Fruit fly (Drosophila melanogaster) whole organism, prepupa: ENCODE results near the gene CAHbeta.

Experiments used
- Blimp-1 ChIP-seq: fragments of 200-800 bp; sonication (Bioruptor generic); optimal IDR thresholded peaks from 3 replicates; lab custom pipeline; 2017; ENCODE audit warnings: missing biosample characterization, missing genetic modification characterization, mild to moderate bottlenecking, moderate library complexity, missing genetic modification reagents
- CG10631 ChIP-seq: fragments of 200-800 bp; sonication (Bioruptor generic); optimal IDR thresholded peaks from 2 replicates; lab custom pipeline; 2016; ENCODE audit warnings: missing biosample characterization, missing genetic modification characterization
- CG11294 ChIP-seq: fragments of 200-800 bp; sonication (Bioruptor generic); IDR thresholded peaks from 2 replicates; pipeline ENCODE4 v1.3.6; 2022; ENCODE audit warnings: missing biosample characterization, missing genetic modification characterization
- CG11762 ChIP-seq: fragments of 200-800 bp; sonication (Bioruptor generic); optimal IDR thresholded peaks from 3 replicates; lab custom pipeline; 2016; ENCODE audit warnings: missing biosample characterization, missing genetic modification characterization; ENCODE audit not compliant: insufficient read depth
- CG11902 ChIP-seq: fragments of 200-800 bp; sonication (Bioruptor generic); optimal IDR thresholded peaks from 3 replicates; lab custom pipeline; 2016; ENCODE audit warnings: missing biosample characterization, missing genetic modification characterization
- CG15336 ChIP-seq: fragments of 200-800 bp; sonication (Bioruptor generic); IDR thresholded peaks from 2 replicates; pipeline ENCODE4 v1.3.6; 2022; ENCODE audit warnings: missing biosample characterization, missing genetic modification characterization
- CG1621 ChIP-seq: fragments of 200-800 bp; sonication (Bioruptor generic); optimal IDR thresholded peaks from 3 replicates; lab custom pipeline; 2018; ENCODE audit warnings: missing biosample characterization, mild to moderate bottlenecking, missing genetic modification characterization
- CG16779 ChIP-seq: fragments of 200-800 bp; sonication (Bioruptor generic); optimal IDR thresholded peaks from 3 replicates; lab custom pipeline; 2017; ENCODE audit warnings: missing biosample characterization, mild to moderate bottlenecking, missing genetic modification characterization
- CG3032 ChIP-seq: fragments of 200-800 bp; optimal IDR thresholded peaks from 2 replicates; lab custom pipeline; 2019; ENCODE audit warnings: missing biosample characterization, mild to moderate bottlenecking, missing genetic modification characterization, moderate library complexity
- CG31627 ChIP-seq: fragments of 200-800 bp; sonication (Bioruptor generic); optimal IDR thresholded peaks from 3 replicates; lab custom pipeline; 2016; ENCODE audit warnings: missing biosample characterization, missing genetic modification characterization
- CG32006 ChIP-seq: fragments of 200-800 bp; sonication (Bioruptor generic); optimal IDR thresholded peaks from 3 replicates; lab custom pipeline; 2017; ENCODE audit warnings: missing biosample characterization, mild to moderate bottlenecking, missing genetic modification characterization
- CG34406 ChIP-seq: fragments of 200-800 bp; sonication (Bioruptor generic); optimal IDR thresholded peaks from 3 replicates; lab custom pipeline; 2016; ENCODE audit warnings: missing biosample characterization, missing genetic modification characterization
- CG3919 ChIP-seq: fragments of 200-800 bp; sonication (Bioruptor generic); optimal IDR thresholded peaks from 3 replicates; lab custom pipeline; 2016; ENCODE audit warnings: missing biosample characterization, missing genetic modification characterization
- CG4318 ChIP-seq: fragments of 200-800 bp; sonication (Bioruptor generic); optimal IDR thresholded peaks from 3 replicates; lab custom pipeline; 2017; ENCODE audit warnings: missing biosample characterization, mild to moderate bottlenecking, missing genetic modification characterization
- CG6163 ChIP-seq: fragments of 200-800 bp; sonication (Bioruptor generic); IDR thresholded peaks from 3 replicates; pipeline ENCODE4 v1.3.6; 2022; ENCODE audit warnings: missing biosample characterization, missing genetic modification characterization
- CG6276 ChIP-seq: fragments of 200-800 bp; sonication (Bioruptor generic); optimal IDR thresholded peaks from 2 replicates; lab custom pipeline; 2017; ENCODE audit warnings: missing biosample characterization, mild to moderate bottlenecking, missing genetic modification characterization
- CG6808 ChIP-seq: fragments of 200-800 bp; sonication (Bioruptor generic); optimal IDR thresholded peaks from 3 replicates; lab custom pipeline; 2017; ENCODE audit warnings: missing biosample characterization, missing genetic modification characterization, mild to moderate bottlenecking, moderate library complexity, missing genetic modification reagents
- CG6854 ChIP-seq: fragments of 200-800 bp; sonication (Bioruptor generic); optimal IDR thresholded peaks from 2 replicates; lab custom pipeline; 2017; ENCODE audit warnings: missing biosample characterization, mild to moderate bottlenecking, missing genetic modification characterization
- CG7368 ChIP-seq: fragments of 200-800 bp; sonication (Bioruptor generic); optimal IDR thresholded peaks from 3 replicates; lab custom pipeline; 2016; ENCODE audit warnings: missing biosample characterization, missing genetic modification characterization
- CG8119 ChIP-seq: fragments of 200-800 bp; sonication (Bioruptor generic); IDR thresholded peaks from 3 replicates; pipeline ENCODE4 v1.3.6; 2022; ENCODE audit warnings: missing biosample characterization, missing genetic modification characterization
- CG8319 ChIP-seq: fragments of 200-800 bp; sonication (Bioruptor generic); optimal IDR thresholded peaks from 3 replicates; lab custom pipeline; 2016; ENCODE audit warnings: missing biosample characterization, missing genetic modification characterization
- CG8632 ChIP-seq: fragments of 200-800 bp; sonication (Bioruptor generic); optimal IDR thresholded peaks from 3 replicates; lab custom pipeline; 2016; ENCODE audit warnings: missing biosample characterization, missing genetic modification characterization
- Eip93F ChIP-seq: fragments of 200-800 bp; sonication (Bioruptor generic); optimal IDR thresholded peaks from 2 replicates; lab custom pipeline; 2016; ENCODE audit warnings: missing biosample characterization, mild to moderate bottlenecking, missing genetic modification characterization
- Ets21C ChIP-seq: fragments of 200-800 bp; sonication (Bioruptor generic); optimal IDR thresholded peaks from 3 replicates; lab custom pipeline; 2016; ENCODE audit warnings: missing biosample characterization, missing genetic modification characterization
- Ets96B ChIP-seq: fragments of 200-800 bp; optimal IDR thresholded peaks from 2 replicates; lab custom pipeline; 2019; ENCODE audit warnings: missing biosample characterization, mild to moderate bottlenecking, missing genetic modification characterization, moderate library complexity
- Gug ChIP-seq: fragments of 200-800 bp; sonication (Bioruptor generic); IDR thresholded peaks from 2 replicates; pipeline ENCODE4 v1.3.6; 2022; ENCODE audit warnings: missing biosample characterization, missing genetic modification characterization
- Hr39 ChIP-seq: fragments of 200-800 bp; sonication (Bioruptor generic); optimal IDR thresholded peaks from 2 replicates; lab custom pipeline; 2016; ENCODE audit warnings: missing biosample characterization, missing genetic modification characterization
- Hr4 ChIP-seq: fragments of 200-800 bp; sonication (Bioruptor generic); optimal IDR thresholded peaks from 3 replicates; lab custom pipeline; 2016; ENCODE audit warnings: missing biosample characterization, missing genetic modification characterization
- Met ChIP-seq: fragments of 200-800 bp; sonication (Bioruptor generic); optimal IDR thresholded peaks from 3 replicates; lab custom pipeline; 2016; ENCODE audit warnings: missing biosample characterization, missing genetic modification characterization
- OdsH ChIP-seq: fragments of 200-800 bp; sonication (Bioruptor generic); optimal IDR thresholded peaks from 3 replicates; lab custom pipeline; 2016; ENCODE audit warnings: missing biosample characterization, missing genetic modification characterization
- Smox ChIP-seq: fragments of 200-800 bp; sonication (Bioruptor generic); optimal IDR thresholded peaks from 3 replicates; lab custom pipeline; 2016; ENCODE audit warnings: missing biosample characterization, missing genetic modification characterization
- Sox14 ChIP-seq: fragments of 200-800 bp; sonication (Bioruptor generic); optimal IDR thresholded peaks from 3 replicates; lab custom pipeline; 2016; ENCODE audit warnings: missing biosample characterization, missing genetic modification characterization
- Sox15 ChIP-seq: fragments of 200-800 bp; sonication (Bioruptor generic); optimal IDR thresholded peaks from 3 replicates; lab custom pipeline; 2016; ENCODE audit warnings: missing biosample characterization, missing genetic modification characterization
- achi ChIP-seq: fragments of 200-800 bp; sonication (Bioruptor generic); optimal IDR thresholded peaks from 3 replicates; lab custom pipeline; 2016; ENCODE audit warnings: missing biosample characterization, missing genetic modification characterization
- acj6 ChIP-seq: fragments of 200-800 bp; sonication (Bioruptor generic); optimal IDR thresholded peaks from 3 replicates; lab custom pipeline; 2016; ENCODE audit warnings: missing biosample characterization, missing genetic modification characterization
- cyc ChIP-seq: fragments of 200-800 bp; sonication (Bioruptor generic); optimal IDR thresholded peaks from 3 replicates; lab custom pipeline; 2016; ENCODE audit warnings: missing biosample characterization, missing genetic modification characterization
- dac ChIP-seq: fragments of 200-800 bp; sonication (Bioruptor generic); optimal IDR thresholded peaks from 2 replicates; lab custom pipeline; 2017; ENCODE audit warnings: missing biosample characterization, mild to moderate bottlenecking, missing genetic modification characterization
- dsx ChIP-seq: fragments of 200-800 bp; optimal IDR thresholded peaks from 3 replicates; lab custom pipeline; 2019; ENCODE audit warnings: missing biosample characterization, mild to moderate bottlenecking, missing genetic modification characterization, moderate library complexity; ENCODE audit not compliant: poor library complexity, severe bottlenecking
- eg ChIP-seq: fragments of 200-800 bp; sonication (Bioruptor generic); IDR thresholded peaks from 3 replicates; pipeline ENCODE4 v1.3.6; 2022; ENCODE audit warnings: missing biosample characterization, missing genetic modification characterization
- esn ChIP-seq: fragments of 200-800 bp; sonication (Bioruptor generic); optimal IDR thresholded peaks from 2 replicates; lab custom pipeline; 2016; ENCODE audit warnings: missing biosample characterization, mild to moderate bottlenecking, missing genetic modification characterization, moderate library complexity
- fd85E ChIP-seq: fragments of 200-800 bp; sonication (Bioruptor generic); optimal IDR thresholded peaks from 3 replicates; lab custom pipeline; 2016; ENCODE audit warnings: missing biosample characterization, missing genetic modification characterization
- fkh ChIP-seq: fragments of 200-800 bp; sonication (Bioruptor generic); optimal IDR thresholded peaks from 3 replicates; lab custom pipeline; 2017; ENCODE audit warnings: missing biosample characterization, mild to moderate bottlenecking, missing genetic modification characterization, moderate library complexity
- lz ChIP-seq: fragments of 200-800 bp; sonication (Bioruptor generic); optimal IDR thresholded peaks from 3 replicates; lab custom pipeline; 2016; ENCODE audit warnings: missing biosample characterization, missing genetic modification characterization
- pdm3 ChIP-seq: fragments of 200-800 bp; sonication (Bioruptor generic); optimal IDR thresholded peaks from 3 replicates; lab custom pipeline; 2016; ENCODE audit warnings: missing biosample characterization, missing genetic modification characterization
- salr ChIP-seq, 2 experiments: fragments of 200-800 bp; sonication (Bioruptor generic); optimal IDR thresholded peaks; 3 replicates each; lab custom pipeline; 2016 to 2018; ENCODE audit warnings: missing biosample characterization in 2 of 2, missing genetic modification characterization in 2 of 2, mild to moderate bottlenecking in 1 of 2
- spab ChIP-seq: fragments of 200-800 bp; sonication (Bioruptor generic); optimal IDR thresholded peaks from 2 replicates; lab custom pipeline; 2017; ENCODE audit warnings: missing biosample characterization, mild to moderate bottlenecking, missing genetic modification characterization, missing genetic modification reagents
- svp ChIP-seq: fragments of 200-800 bp; sonication (Bioruptor generic); peaks from one replicate; lab custom pipeline; 2016; ENCODE audit warnings: missing biosample characterization, missing genetic modification characterization
- topi ChIP-seq: fragments of 200-800 bp; sonication (Bioruptor generic); optimal IDR thresholded peaks from 3 replicates; lab custom pipeline; 2016; ENCODE audit warnings: missing biosample characterization, missing genetic modification characterization
- vri ChIP-seq: fragments of 200-800 bp; sonication (Bioruptor generic); optimal IDR thresholded peaks from 3 replicates; lab custom pipeline; 2016; ENCODE audit warnings: missing biosample characterization, mild to moderate bottlenecking, missing genetic modification characterization

The CAHbeta gene

dm6 chr3R:8947757-8948428 is 32.8 kb upstream of the CAHbeta start (continued):
- TF ChIP-seq svp: no peak
- peak; percentile 53 for TF ChIP-seq Hr4 (GFP tag; lab: Kevin White, UChicago)
- TF ChIP-seq CG3919: peak; percentile 7
- TF ChIP-seq Blimp-1: no peak
- no peak for TF ChIP-seq CG8632 (GFP tag; lab: Kevin White, UChicago)
- peak; percentile 81; the same call in 2 of the 3 replicates for TF ChIP-seq CG8119 (GFP tag; lab: Robert Waterston, UW)
- no peak for TF ChIP-seq spab
- peak; percentile 2 for TF ChIP-seq Ets96B
- TF ChIP-seq lz (GFP tag; lab: Kevin White, UChicago): no peak
- no peak for TF ChIP-seq Smox (GFP tag; lab: Kevin White, UChicago)
- no peak for TF ChIP-seq CG1621 (tag; lab: Kevin White, UChicago)
- TF ChIP-seq topi (GFP tag; lab: Kevin White, UChicago): no peak
- no peak for TF ChIP-seq CG6808 (GFP tag; lab: Kevin White, UChicago)
- TF ChIP-seq CG11902 (GFP tag; lab: Kevin White, UChicago): no peak
- TF ChIP-seq CG11762 (GFP tag; lab: Kevin White, UChicago): no peak
- TF ChIP-seq CG8319 (GFP tag; lab: Kevin White, UChicago): no peak
- no peak for TF ChIP-seq acj6 (GFP tag; lab: Kevin White, UChicago)
- no peak for TF ChIP-seq vri
- no peak for TF ChIP-seq Sox14 (GFP tag; lab: Kevin White, UChicago)
- no peak for TF ChIP-seq Ets21C (GFP tag; lab: Kevin White, UChicago)
- no peak for TF ChIP-seq esn
- no peak for TF ChIP-seq CG6854 (GFP tag; lab: Kevin White, UChicago)
- no peak for TF ChIP-seq Sox15 (GFP tag; lab: Kevin White, UChicago)
- TF ChIP-seq CG16779 (tag; lab: Kevin White, UChicago): no peak
- 0 out of 3 replicates have a peak, but pooled peaks have one; percentile 19 for TF ChIP-seq CG6163 (GFP tag; lab: Robert Waterston, UW)
- TF ChIP-seq CG11294 (GFP tag; lab: Robert Waterston, UW): no peak
- TF ChIP-seq CG4318 (GFP tag; lab: Kevin White, UChicago): peak; percentile 64
- no peak for TF ChIP-seq Met (GFP tag; lab: Kevin White, UChicago)
- no peak for TF ChIP-seq cyc (GFP tag; lab: Kevin White, UChicago)
- TF ChIP-seq CG31627 (GFP tag; lab: Kevin White, UChicago): no peak
- peak; percentile 52; the same call in 2 of the 3 replicates for TF ChIP-seq eg (GFP tag; lab: Robert Waterston, UW)
- TF ChIP-seq dac (GFP tag; lab: Kevin White, UChicago): no peak
- no peak for TF ChIP-seq fkh (GFP tag; lab: Kevin White, UChicago)
- TF ChIP-seq CG3032 (tag; lab: Kevin White, UChicago): peak; percentile 11
- peak; percentile 87 for TF ChIP-seq CG32006 (GFP tag; lab: Kevin White, UChicago)
- TF ChIP-seq Gug (GFP tag; lab: Robert Waterston, UW): no peak
- peak; percentile 24 for TF ChIP-seq dsx
- TF ChIP-seq CG15336: peak; percentile 79
- peak; percentile 2 for TF ChIP-seq CG10631 (GFP tag; lab: Kevin White, UChicago)
- TF ChIP-seq CG7368: no peak
- no peak for TF ChIP-seq Hr39 (GFP tag; lab: Kevin White, UChicago)

- TF ChIP-seq fd85E (GFP tag; lab: Kevin White, UChicago) (no peak), dsx (no peak), OdsH (GFP tag; lab: Kevin White, UChicago) (peak; percentile 8), salr (GFP tag; optimal IDR thresholded peaks at IDR 0.05; lab: Kevin White, UChicago) (no peak), CG3032 (tag; lab: Kevin White, UChicago) (no peak), CG32006 (GFP tag; lab: Kevin White, UChicago) (peak; percentile 52), Smox (GFP tag; lab: Kevin White, UChicago) (no peak), cyc (GFP tag; lab: Kevin White, UChicago) (no peak), Eip93F (GFP tag; lab: Kevin White, UChicago) (no peak), Sox15 (GFP tag; lab: Kevin White, UChicago) (no peak), vri (no peak), CG11762 (GFP tag; lab: Kevin White, UChicago) (no peak), achi (GFP tag; lab: Kevin White, UChicago) (no peak), CG10631 (GFP tag; lab: Kevin White, UChicago) (no peak), Blimp-1 (no peak), CG6276 (no peak), CG11294 (GFP tag; lab: Robert Waterston, UW) (no peak), CG6808 (GFP tag; lab: Kevin White, UChicago) (no peak), CG34406 (GFP tag; lab: Kevin White, UChicago) (no peak), pdm3 (GFP tag; lab: Kevin White, UChicago) (no peak), lz (GFP tag; lab: Kevin White, UChicago) (no peak), Hr4 (GFP tag; lab: Kevin White, UChicago) (no peak), Gug (GFP tag; lab: Robert Waterston, UW) (no peak), CG6854 (GFP tag; lab: Kevin White, UChicago) (no peak)
Observed at dm6 chr3R:8948855-8949254, 31.8 kb upstream of the CAHbeta start.
